Fruit fly (Drosophila melanogaster) whole organism, wandering third instar larva: Measurements from ENCODE around the gene dpr14.

ENCODE experiments used
- Abd-B ChIP-seq: fragments of >200 bp; optimal IDR thresholded peaks from 2 replicates; lab custom pipeline; 2017; ENCODE audit warnings: missing biosample characterization, missing genetic modification characterization
- CG32264 ChIP-seq: fragments of 200-800 bp; sonication (Bioruptor generic); optimal IDR thresholded peaks from 2 replicates; lab custom pipeline; 2016; ENCODE audit warnings: missing biosample characterization, missing genetic modification characterization
- CG9705 ChIP-seq: fragments of 200-800 bp; sonication (Bioruptor generic); optimal IDR thresholded peaks from 2 replicates; lab custom pipeline; 2018; ENCODE audit warnings: missing biosample characterization, mild to moderate bottlenecking, missing genetic modification characterization
- CrebA ChIP-seq: fragments of 200-800 bp; sonication (Bioruptor generic); optimal IDR thresholded peaks from 2 replicates; lab custom pipeline; 2016; ENCODE audit warnings: missing biosample characterization, mild to moderate bottlenecking, missing genetic modification characterization, borderline replicate concordance
- Dfd ChIP-seq: fragments of >200 bp; optimal IDR thresholded peaks from 2 replicates; lab custom pipeline; 2017; ENCODE audit warnings: missing biosample characterization, missing genetic modification characterization
- Dif ChIP-seq: fragments of 200-275, 200-300 bp; sonication (Bioruptor generic); optimal IDR thresholded peaks from 2 replicates; lab custom pipeline; 2018; ENCODE audit warnings: missing biosample characterization, missing genetic modification characterization; ENCODE audit not compliant: partially characterized antibody
- GATAd ChIP-seq: sonication (Bioruptor generic); optimal IDR thresholded peaks from 2 replicates; lab custom pipeline; 2016; ENCODE audit warnings: missing biosample characterization, missing genetic modification characterization
- HLH106 ChIP-seq: fragments of 200-800 bp; optimal IDR thresholded peaks from 3 replicates; lab custom pipeline; 2019; ENCODE audit warnings: missing biosample characterization, mild to moderate bottlenecking, missing genetic modification characterization, moderate library complexity
- Hnf4 ChIP-seq: fragments of 200-800 bp; sonication (Bioruptor generic); optimal IDR thresholded peaks from 2 replicates; lab custom pipeline; 2016; ENCODE audit warnings: missing biosample characterization, mild to moderate bottlenecking, missing genetic modification characterization
- Hr78 ChIP-seq: fragments of >200 bp; optimal IDR thresholded peaks from 2 replicates; lab custom pipeline; 2017; ENCODE audit warnings: missing biosample characterization, missing genetic modification characterization
- Hr83 ChIP-seq: fragments of 200-300 bp; sonication (Bioruptor generic); optimal IDR thresholded peaks from 2 replicates; lab custom pipeline; 2016; ENCODE audit warnings: missing biosample characterization, mild to moderate bottlenecking, missing genetic modification characterization, moderate library complexity; ENCODE audit not compliant: poor library complexity, severe bottlenecking
- Jra ChIP-seq: sonication (Bioruptor generic); optimal IDR thresholded peaks from 2 replicates; lab custom pipeline; 2016; ENCODE audit warnings: missing biosample characterization, missing genetic modification characterization
- Mio ChIP-seq: sonication (Bioruptor generic); optimal IDR thresholded peaks from 2 replicates; lab custom pipeline; 2016; ENCODE audit warnings: missing biosample characterization, missing genetic modification characterization
- Myc ChIP-seq: fragments of >200 bp; optimal IDR thresholded peaks from 2 replicates; lab custom pipeline; 2017
- N ChIP-seq: fragments of >200 bp; optimal IDR thresholded peaks from 2 replicates; lab custom pipeline; 2018; ENCODE audit warnings: missing biosample characterization, missing external identifiers, missing genetic modification characterization
- OdsH ChIP-seq: fragments of 200-800 bp; sonication (Bioruptor generic); optimal IDR thresholded peaks from 2 replicates; lab custom pipeline; 2016; ENCODE audit warnings: missing biosample characterization, mild to moderate bottlenecking, missing genetic modification characterization
- Rel ChIP-seq, 2 experiments: fragments of 200-800 bp; sonication (Bioruptor generic) in 1 of 2; optimal IDR thresholded peaks; 2 replicates in 1 of 2; 3 replicates in 1 of 2; lab custom pipeline; 2016 to 2019; ENCODE audit warnings: mild to moderate bottlenecking in 2 of 2, missing biosample characterization in 2 of 2, missing genetic modification characterization in 2 of 2, moderate library complexity in 1 of 2
- Sp1 ChIP-seq: fragments of 200-800 bp; sonication (Bioruptor generic); optimal IDR thresholded peaks from 3 replicates; lab custom pipeline; 2019; ENCODE audit warnings: missing biosample characterization, mild to moderate bottlenecking, missing genetic modification characterization, moderate library complexity
- Vsx2 ChIP-seq: fragments of 200-300, 225-300 bp; sonication (Bioruptor generic); optimal IDR thresholded peaks from 2 replicates; lab custom pipeline; 2018; ENCODE audit warnings: missing biosample characterization, missing genetic modification characterization; ENCODE audit not compliant: partially characterized antibody
- br ChIP-seq: fragments of 200-800 bp; sonication (Bioruptor generic); optimal IDR thresholded peaks from 2 replicates; lab custom pipeline; 2016; ENCODE audit warnings: missing biosample characterization, missing genetic modification characterization
- brk ChIP-seq: fragments of 200-800 bp; sonication (Bioruptor generic); optimal IDR thresholded peaks from 2 replicates; lab custom pipeline; 2016; ENCODE audit warnings: missing biosample characterization, mild to moderate bottlenecking, missing genetic modification characterization
- dl ChIP-seq, 2 experiments: fragments of 175-275, 200-275 bp in 1 of 2; fragments of 200-275 bp in 1 of 2; sonication (Bioruptor generic); optimal IDR thresholded peaks; lab custom pipeline; 2018; ENCODE audit warnings: mild to moderate bottlenecking in 2 of 2, missing biosample characterization in 2 of 2, missing genetic modification characterization in 2 of 2, moderate library complexity in 2 of 2; ENCODE audit not compliant: partially characterized antibody in 2 of 2, insufficient read depth in 1 of 2
- dmrt93B ChIP-seq: fragments of 200-800 bp; sonication (Bioruptor generic); optimal IDR thresholded peaks from 2 replicates; lab custom pipeline; 2018; ENCODE audit warnings: missing biosample characterization, mild to moderate bottlenecking, missing genetic modification characterization
- dsf ChIP-seq: sonication (Bioruptor generic); optimal IDR thresholded peaks from 2 replicates; lab custom pipeline; 2016; ENCODE audit warnings: missing biosample characterization, missing genetic modification characterization, borderline replicate concordance
- ey ChIP-seq: fragments of 200-800 bp; sonication (Bioruptor generic); optimal IDR thresholded peaks from 2 replicates; lab custom pipeline; 2016; ENCODE audit warnings: missing biosample characterization, missing genetic modification characterization
- foxo ChIP-seq, 2 experiments: fragments of 200-800 bp; sonication (Bioruptor generic); optimal IDR thresholded peaks; 2 replicates in 1 of 2; 3 replicates in 1 of 2; lab custom pipeline; 2016 to 2017; ENCODE audit warnings: missing biosample characterization in 2 of 2, missing genetic modification characterization in 2 of 2
- fru ChIP-seq: fragments of 200-800 bp; sonication (Bioruptor generic); optimal IDR thresholded peaks from 3 replicates; lab custom pipeline; 2016; ENCODE audit warnings: missing biosample characterization, mild to moderate bottlenecking, missing genetic modification characterization
- h ChIP-seq: fragments of 200-800 bp; sonication (Bioruptor generic); optimal IDR thresholded peaks from 3 replicates; lab custom pipeline; 2016; ENCODE audit warnings: missing biosample characterization, mild to moderate bottlenecking, missing genetic modification characterization
- jim ChIP-seq: fragments of 175-275, 200-325 bp; sonication (Bioruptor generic); optimal IDR thresholded peaks from 2 replicates; lab custom pipeline; 2016; ENCODE audit warnings: missing biosample characterization, mild to moderate bottlenecking, missing genetic modification characterization
- lola ChIP-seq: fragments of >200 bp; optimal IDR thresholded peaks from 2 replicates; lab custom pipeline; 2017; ENCODE audit warnings: missing biosample characterization, missing genetic modification characterization
- pan ChIP-seq: fragments of >200 bp; optimal IDR thresholded peaks from 2 replicates; lab custom pipeline; 2017
- psq ChIP-seq: fragments of 200-800 bp; sonication (Bioruptor generic); optimal IDR thresholded peaks from 3 replicates; lab custom pipeline; 2017; ENCODE audit warnings: missing biosample characterization, mild to moderate bottlenecking, missing genetic modification characterization, moderate library complexity
- rgr ChIP-seq: fragments of 200-800 bp; sonication (Bioruptor generic); optimal IDR thresholded peaks from 3 replicates; lab custom pipeline; 2016; ENCODE audit warnings: missing biosample characterization, mild to moderate bottlenecking, missing genetic modification characterization
- sage ChIP-seq: fragments of 200-800 bp; sonication (Bioruptor generic); optimal IDR thresholded peaks from 2 replicates; lab custom pipeline; 2016; ENCODE audit warnings: missing biosample characterization, mild to moderate bottlenecking, missing genetic modification characterization
- sv ChIP-seq: fragments of 200-800 bp; sonication (Bioruptor generic); optimal IDR thresholded peaks from 3 replicates; lab custom pipeline; 2016; ENCODE audit warnings: missing biosample characterization, missing genetic modification characterization
- tai ChIP-seq: sonication (Bioruptor generic); optimal IDR thresholded peaks from 2 replicates; lab custom pipeline; 2016; ENCODE audit warnings: missing biosample characterization, missing genetic modification characterization
- usp ChIP-seq: fragments of >200 bp; optimal IDR thresholded peaks from 2 replicates; lab custom pipeline; 2017; ENCODE audit warnings: missing biosample characterization, missing genetic modification characterization
- woc ChIP-seq: sonication (Bioruptor generic); optimal IDR thresholded peaks from 2 replicates; lab custom pipeline; 2016; ENCODE audit warnings: missing biosample characterization, mild to moderate bottlenecking, missing genetic modification characterization

The dpr14 gene

dm6 chrX:7892539-7892899, 15.6 kb downstream of the dpr14 start:
- TF ChIP-seq lola (GFP tag; lab: Kevin White, UChicago) (no peak), Hnf4 (GFP tag; lab: Kevin White, UChicago) (peak; percentile 38), brk (GFP tag; lab: Kevin White, UChicago) (no peak), dmrt93B (GFP tag; lab: Kevin White, UChicago) (peak; percentile 17), Vsx2 (no peak), psq (GFP tag; lab: Kevin White, UChicago) (peak; percentile 12), Sp1 (GFP tag; lab: Kevin White, UChicago) (peak; percentile 62), foxo (GFP tag; optimal IDR thresholded peaks at IDR 0.05; lab: Kevin White, UChicago) (peak in 1 of 2 experiments; percentile 71), HLH106 (tag; lab: Kevin White, UChicago) (peak; percentile 58), OdsH (GFP tag; lab: Kevin White, UChicago) (peak; percentile 52), CG32264 (GFP tag; lab: Kevin White, UChicago) (no peak), h (GFP tag; lab: Kevin White, UChicago) (peak; percentile 59), fru (GFP tag; lab: Kevin White, UChicago) (peak; percentile 68), br (GFP tag; lab: Kevin White, UChicago) (peak; percentile 39), jim (GFP tag; lab: Kevin White, UChicago) (no peak), ey (GFP tag; lab: Kevin White, UChicago) (peak; percentile 63), rgr (GFP tag; lab: Kevin White, UChicago) (peak; percentile 62), Myc (lab: Kevin White, UChicago) (no peak), pan (no peak)

- TF ChIP-seq fru (GFP tag; lab: Kevin White, UChicago) (peak; percentile 15), dl (GFP tag; optimal IDR thresholded peaks at IDR 0.05; lab: Kevin White, UChicago; ENCODE audit: insufficient read depth in 1 of 2, partially characterized antibody in 2 of 2) (peak; percentile 13 to 46), Dif (GFP tag; lab: Kevin White, UChicago) (no peak), Abd-B (GFP tag; lab: Kevin White, UChicago) (no peak), br (GFP tag; lab: Kevin White, UChicago) (no peak), CrebA (GFP tag; lab: Kevin White, UChicago) (no peak), Jra (GFP tag; lab: Kevin White, UChicago) (no peak), Rel (GFP tag; optimal IDR thresholded peaks at IDR 0.05; lab: Kevin White, UChicago) (no peak), Rel (tag; optimal IDR thresholded peaks at IDR 0.05; lab: Kevin White, UChicago) (no peak), GATAd (GFP tag; lab: Kevin White, UChicago) (no peak), Hr83 (no peak), brk (GFP tag; lab: Kevin White, UChicago) (no peak), lola (GFP tag; lab: Kevin White, UChicago) (no peak), Myc (lab: Kevin White, UChicago) (peak; percentile 76), Sp1 (GFP tag; lab: Kevin White, UChicago) (peak; percentile 49), CG32264 (GFP tag; lab: Kevin White, UChicago) (no peak), Dfd (GFP tag; lab: Kevin White, UChicago) (no peak), usp (GFP tag; lab: Kevin White, UChicago) (no peak), OdsH (GFP tag; lab: Kevin White, UChicago) (peak; percentile 42), Mio (no peak), h (GFP tag; lab: Kevin White, UChicago) (peak; percentile 24), Vsx2 (no peak), jim (GFP tag; lab: Kevin White, UChicago) (no peak), woc (peak; percentile 75), HLH106 (tag; lab: Kevin White, UChicago) (peak; percentile 51), psq (GFP tag; lab: Kevin White, UChicago) (peak; percentile 23), ey (GFP tag; lab: Kevin White, UChicago) (no peak), foxo (GFP tag; optimal IDR thresholded peaks at IDR 0.05; lab: Kevin White, UChicago) (peak in 1 of 2 experiments; percentile 37), sage (GFP tag; lab: Kevin White, UChicago) (no peak), N (GFP tag; lab: Kevin White, UChicago) (no peak), CG9705 (no peak), dsf (GFP tag; lab: Kevin White, UChicago) (no peak), dmrt93B (GFP tag; lab: Kevin White, UChicago) (no peak), rgr (GFP tag; lab: Kevin White, UChicago) (no peak), pan (no peak), tai (GFP tag; lab: Kevin White, UChicago) (no peak), Hr78 (no peak), Hnf4 (GFP tag; lab: Kevin White, UChicago) (no peak), sv (GFP tag; lab: Kevin White, UChicago) (no peak)
These were observed 16.2 kb downstream of the dpr14 start, which contains the start of gene Nek2 for dm6 chrX:7891596-7892538. TSS of gene Nek2 (minus strand) at chrX:7891646.
